Fruit fly (Drosophila melanogaster): Measurements from ENCODE around the gene CecA2.
A peak's percentile ranks its signal among the peaks of the same experiment; 100 is the strongest.

CecA2 gene

dm6 chr3R:30191462-30191874, 20.5 kb upstream of the CecA2 start (continued):
- TF ChIP-seq ham (GFP tag; IDR thresholded peaks at IDR 0.05) (no peak), ssp (GFP tag; IDR thresholded peaks at IDR 0.05) (0 out of 2 replicates have a peak, but pooled peaks have one; percentile 30), bab2 (GFP tag; optimal IDR thresholded peaks at IDR 0.05) (peak; percentile 24), Camta (GFP tag; optimal IDR thresholded peaks at IDR 0.05) (no peak), Dref (GFP tag; IDR thresholded peaks at IDR 0.05) (no peak), CG13775 (GFP tag; optimal IDR thresholded peaks at IDR 0.05) (no peak), lab (GFP tag; optimal IDR thresholded peaks at IDR 0.05) (no peak), B-H2 (GFP tag; optimal IDR thresholded peaks at IDR 0.05) (no peak), vnd (GFP tag; IDR thresholded peaks at IDR 0.05; ENCODE audit: partially characterized antibody) (no peak), GATAe (GFP tag; conservative IDR thresholded peaks at IDR 0.05) (no peak), CG1792 (GFP tag; optimal IDR thresholded peaks at IDR 0.05) (no peak), BtbVII (GFP tag; optimal IDR thresholded peaks at IDR 0.05) (no peak), dimm (GFP tag; IDR thresholded peaks at IDR 0.05) (no peak), CG30431 (GFP tag; optimal IDR thresholded peaks at IDR 0.05) (peak; percentile 23), Doc3 (GFP tag; IDR thresholded peaks at IDR 0.05; ENCODE audit: partially characterized antibody) (no peak), CG1602 (GFP tag; optimal IDR thresholded peaks at IDR 0.05) (peak; percentile 35), CG13287 (GFP tag; IDR thresholded peaks at IDR 0.05; ENCODE audit: partially characterized antibody) (no peak), Adf1 (GFP tag; IDR thresholded peaks at IDR 0.05) (no peak), CG42726 (GFP tag; IDR thresholded peaks at IDR 0.05; ENCODE audit: partially characterized antibody) (no peak), PHDP (tag; optimal IDR thresholded peaks at IDR 0.05) (peak; percentile 23), zfh2 (GFP tag; optimal IDR thresholded peaks at IDR 0.05) (peak; percentile 32), Nf-YC (tag; optimal IDR thresholded peaks at IDR 0.05) (no peak), Sox102F (GFP tag; optimal IDR thresholded peaks at IDR 0.05) (peak; percentile 45), oc (tag; optimal IDR thresholded peaks at IDR 0.05) (no peak), vfl (GFP tag; optimal IDR thresholded peaks at IDR 0.05) (no peak), CG8388 (GFP tag; optimal IDR thresholded peaks at IDR 0.05) (peak; percentile 8), CG4328 (GFP tag; optimal IDR thresholded peaks at IDR 0.05) (no peak), Chrac-16 (GFP tag; optimal IDR thresholded peaks at IDR 0.05) (peak; percentile 32), amos (GFP tag; IDR thresholded peaks at IDR 0.05; ENCODE audit: partially characterized antibody) (no peak), CG31365 (tag; optimal IDR thresholded peaks at IDR 0.05) (no peak), CG8944 (GFP tag; optimal IDR thresholded peaks at IDR 0.05) (no peak), D19A (tag; optimal IDR thresholded peaks at IDR 0.05) (no peak), CG2116 (GFP tag; optimal IDR thresholded peaks at IDR 0.05) (no peak), z (GFP tag; IDR thresholded peaks at IDR 0.05) (no peak), Blimp-1 (GFP tag; optimal IDR thresholded peaks at IDR 0.05) (peak; percentile 33), CG18764 (GFP tag; optimal IDR thresholded peaks at IDR 0.05) (no peak), Mes4 (GFP tag; optimal IDR thresholded peaks at IDR 0.05) (peak; percentile 50), D19B (GFP tag; optimal IDR thresholded peaks at IDR 0.05) (peak; percentile 84), az2 (GFP tag; optimal IDR thresholded peaks at IDR 0.05) (peak; percentile 34), CG11247 (GFP tag; IDR thresholded peaks at IDR 0.05) (no peak), NC2α (GFP tag; optimal IDR thresholded peaks at IDR 0.05) (no peak), CG14667 (GFP tag; IDR thresholded peaks at IDR 0.05) (no peak), CTCF (GFP tag; optimal IDR thresholded peaks at IDR 0.05) (no peak), bigmax (GFP tag; optimal IDR thresholded peaks at IDR 0.05) (no peak), Taf1 (GFP tag; IDR thresholded peaks at IDR 0.05) (no peak), YL-1 (GFP tag; optimal IDR thresholded peaks at IDR 0.05) (no peak), Dad (GFP tag; optimal IDR thresholded peaks at IDR 0.05) (no peak), schlank (tag; optimal IDR thresholded peaks at IDR 0.05) (no peak), CG3847 (GFP tag; IDR thresholded peaks at IDR 0.05) (no peak), CG11695 (GFP tag; IDR thresholded peaks at IDR 0.05) (0 out of 3 replicates have a peak, but pooled peaks have one; percentile 34), CG18619 (GFP tag; optimal IDR thresholded peaks at IDR 0.05) (peak; percentile 60), Atf3 (GFP tag; optimal IDR thresholded peaks at IDR 0.05) (no peak)

Data from whole organism, embryonic.